Fruit fly (Drosophila melanogaster) whole organism, embryonic: ENCODE data around the gene eIF4E6.

Source experiments
- BEAF-32 ChIP-seq: fragments of 200-800 bp; sonication (Bioruptor generic); optimal IDR thresholded peaks from 3 replicates; lab custom pipeline; 2017; ENCODE audit warnings: missing biosample characterization, missing genetic modification characterization, mild to moderate bottlenecking, moderate library complexity, missing genetic modification reagents
- CG12391 ChIP-seq: fragments of 200-800 bp; sonication (Bioruptor generic); optimal IDR thresholded peaks from 3 replicates; lab custom pipeline; 2018; ENCODE audit warnings: missing biosample characterization, mild to moderate bottlenecking, missing genetic modification characterization, moderate library complexity
- CG12659 ChIP-seq: fragments of 200-800 bp; sonication (Bioruptor generic); optimal IDR thresholded peaks from 3 replicates; lab custom pipeline; 2017; ENCODE audit warnings: mild to moderate bottlenecking, missing biosample characterization, missing genetic modification reagents, missing genetic modification characterization
- CG13287 ChIP-seq: fragments of 200-800 bp; sonication (Bioruptor generic); IDR thresholded peaks from 2 replicates; pipeline ENCODE4 v1.3.6; 2022; ENCODE audit warnings: missing biosample characterization, missing genetic modification characterization; ENCODE audit not compliant: partially characterized antibody
- CG14441 ChIP-seq: fragments of 200-800 bp; sonication (Bioruptor generic); IDR thresholded peaks from 2 replicates; pipeline ENCODE4 v1.3.6; 2022; ENCODE audit warnings: missing biosample characterization, missing genetic modification characterization
- CG17385 ChIP-seq: fragments of 200-800 bp; sonication (Bioruptor generic); optimal IDR thresholded peaks from 3 replicates; lab custom pipeline; 2018; ENCODE audit warnings: missing biosample characterization, mild to moderate bottlenecking, missing genetic modification characterization
- CG2116 ChIP-seq: fragments of 200-800 bp; sonication (Bioruptor generic); optimal IDR thresholded peaks from 3 replicates; lab custom pipeline; 2018; ENCODE audit warnings: missing biosample characterization, mild to moderate bottlenecking, missing genetic modification characterization
- CG31224 ChIP-seq: fragments of 200-800 bp; sonication (Bioruptor generic); IDR thresholded peaks from 2 replicates; pipeline ENCODE4 v1.3.6; 2022; ENCODE audit warnings: missing biosample characterization, missing genetic modification characterization
- CG34224 ChIP-seq: fragments of 200-800 bp; sonication (Bioruptor generic); IDR thresholded peaks from 3 replicates; pipeline ENCODE4 v1.3.6; 2022; ENCODE audit warnings: missing biosample characterization, missing genetic modification characterization; ENCODE audit not compliant: partially characterized antibody
- CG34422 ChIP-seq: fragments of 200-800 bp; sonication (Bioruptor generic); IDR thresholded peaks from 3 replicates; pipeline ENCODE4 v1.3.6; 2022; ENCODE audit warnings: missing biosample characterization, missing genetic modification characterization
- CG6654 ChIP-seq: fragments of 200-800 bp; sonication (Bioruptor generic); optimal IDR thresholded peaks from 2 replicates; lab custom pipeline; 2017; ENCODE audit warnings: missing biosample characterization, mild to moderate bottlenecking, missing genetic modification characterization
- CG7839 ChIP-seq: fragments of 200-800 bp; sonication (Bioruptor generic); optimal IDR thresholded peaks from 3 replicates; lab custom pipeline; 2018; ENCODE audit warnings: missing biosample characterization, mild to moderate bottlenecking, missing genetic modification characterization, moderate library complexity
- CG7963 ChIP-seq: fragments of 200-800 bp; sonication (Bioruptor generic); IDR thresholded peaks from 3 replicates; pipeline ENCODE4 v1.3.6; 2022; ENCODE audit warnings: missing biosample characterization, missing genetic modification characterization; ENCODE audit not compliant: partially characterized antibody
- CG9609 ChIP-seq: fragments of 200-800 bp; sonication (Bioruptor generic); optimal IDR thresholded peaks from 3 replicates; lab custom pipeline; 2016; ENCODE audit warnings: missing biosample characterization, missing genetic modification characterization
- Chrac-16 ChIP-seq: fragments of 200-800 bp; sonication (Bioruptor generic); optimal IDR thresholded peaks from 3 replicates; lab custom pipeline; 2016; ENCODE audit warnings: missing biosample characterization, missing genetic modification characterization
- CrebB ChIP-seq: fragments of 200-800 bp; sonication (Bioruptor generic); optimal IDR thresholded peaks from 3 replicates; lab custom pipeline; 2018; ENCODE audit warnings: missing biosample characterization, mild to moderate bottlenecking, missing genetic modification characterization
- Deaf1 ChIP-seq: fragments of 200-800 bp; optimal IDR thresholded peaks from 3 replicates; lab custom pipeline; 2019; ENCODE audit warnings: missing biosample characterization, mild to moderate bottlenecking, missing genetic modification characterization, moderate library complexity
- Dll ChIP-seq: fragments of 200-800 bp; sonication (Bioruptor generic); IDR thresholded peaks from 4 replicates; pipeline ENCODE4 v1.3.6; 2022; ENCODE audit warnings: missing biosample characterization, missing genetic modification characterization; ENCODE audit not compliant: partially characterized antibody
- Dp ChIP-seq: fragments of 200-800 bp; sonication (Bioruptor generic); optimal IDR thresholded peaks from 2 replicates; lab custom pipeline; 2018; ENCODE audit warnings: missing biosample characterization, mild to moderate bottlenecking, missing genetic modification characterization, moderate library complexity
- Dref ChIP-seq: fragments of 200-800 bp; sonication (Bioruptor generic); IDR thresholded peaks from 2 replicates; pipeline ENCODE4 v1.3.6; 2022; ENCODE audit warnings: missing biosample characterization, missing genetic modification characterization
- E2f2 ChIP-seq: fragments of 200-800 bp; sonication (Bioruptor generic); IDR thresholded peaks from 2 replicates; pipeline ENCODE4 v1.3.6; 2022; ENCODE audit warnings: missing biosample characterization, missing genetic modification characterization
- ERR ChIP-seq: fragments of 200-800 bp; sonication (Bioruptor generic); optimal IDR thresholded peaks from 2 replicates; lab custom pipeline; 2016; ENCODE audit warnings: missing biosample characterization, missing genetic modification characterization
- Fer2 ChIP-seq: fragments of 200-800 bp; sonication (Bioruptor generic); optimal IDR thresholded peaks from 2 replicates; lab custom pipeline; 2018; ENCODE audit warnings: missing biosample characterization, mild to moderate bottlenecking, missing genetic modification characterization, moderate library complexity
- HHEX ChIP-seq: fragments of 200-800 bp; sonication (Bioruptor generic); optimal IDR thresholded peaks from 3 replicates; lab custom pipeline; 2017; ENCODE audit warnings: missing biosample characterization, mild to moderate bottlenecking, missing genetic modification characterization, missing genetic modification reagents
- MBD-R2 ChIP-seq: fragments of 200-800 bp; sonication (Bioruptor generic); IDR thresholded peaks from 2 replicates; pipeline ENCODE4 v1.3.6; 2022; ENCODE audit warnings: missing biosample characterization, missing genetic modification characterization
- Med ChIP-seq: fragments of 200-800 bp; sonication (Bioruptor generic); peaks from one replicate; lab custom pipeline; 2016; ENCODE audit warnings: missing biosample characterization, missing genetic modification characterization, mild to moderate bottlenecking, inconsistent platforms, moderate library complexity
- Pdp1 ChIP-seq, 2 experiments: fragments of 200-800 bp; sonication (Bioruptor generic); optimal IDR thresholded peaks; 3 replicates each; lab custom pipeline; 2016; ENCODE audit warnings: missing biosample characterization in 2 of 2, missing genetic modification characterization in 2 of 2, mild to moderate bottlenecking in 1 of 2, moderate library complexity in 1 of 2
- Scr ChIP-seq: fragments of 200-800 bp; sonication (Bioruptor generic); IDR thresholded peaks from 2 replicates; pipeline ENCODE4 v1.3.6; 2022; ENCODE audit warnings: missing biosample characterization, missing genetic modification characterization; ENCODE audit not compliant: partially characterized antibody
- Side ChIP-seq: fragments of 200-800 bp; sonication (Bioruptor generic); optimal IDR thresholded peaks from 2 replicates; lab custom pipeline; 2016; ENCODE audit warnings: missing biosample characterization, missing genetic modification characterization
- Sry-δ ChIP-seq: fragments of 200-800 bp; sonication (Bioruptor generic); optimal IDR thresholded peaks from 2 replicates; lab custom pipeline; 2016; ENCODE audit warnings: missing biosample characterization, missing genetic modification characterization
- Xrp1 ChIP-seq: fragments of 200-800 bp; sonication (Bioruptor generic); IDR thresholded peaks from 2 replicates; pipeline ENCODE4 v1.3.6; 2022; ENCODE audit warnings: missing biosample characterization, missing genetic modification characterization
- ab ChIP-seq: fragments of 200-800 bp; sonication (Bioruptor generic); optimal IDR thresholded peaks from 2 replicates; lab custom pipeline; 2016; ENCODE audit warnings: missing biosample characterization, missing genetic modification characterization
- ap ChIP-seq: fragments of 200-800 bp; sonication (Bioruptor generic); IDR thresholded peaks from 2 replicates; pipeline ENCODE4 v1.3.6; 2022; ENCODE audit warnings: missing biosample characterization, missing genetic modification characterization
- bbx ChIP-seq: fragments of 200-800 bp; sonication (Bioruptor generic); IDR thresholded peaks from 2 replicates; pipeline ENCODE4 v1.3.6; 2022; ENCODE audit warnings: missing biosample characterization, missing genetic modification characterization; ENCODE audit not compliant: partially characterized antibody
- caup ChIP-seq: fragments of 200-800 bp; sonication (Bioruptor generic); optimal IDR thresholded peaks from 3 replicates; lab custom pipeline; 2017; ENCODE audit warnings: missing biosample characterization, mild to moderate bottlenecking, missing genetic modification characterization, moderate library complexity; ENCODE audit not compliant: severe bottlenecking
- chn ChIP-seq: fragments of 200-800 bp; sonication (Bioruptor generic); optimal IDR thresholded peaks from 2 replicates; lab custom pipeline; 2016; ENCODE audit warnings: missing biosample characterization, missing genetic modification characterization
- dm ChIP-seq: fragments of 200-800 bp; sonication (Bioruptor generic); optimal IDR thresholded peaks from 3 replicates; lab custom pipeline; 2016; ENCODE audit warnings: missing biosample characterization, missing genetic modification characterization
- en ChIP-seq: fragments of 200-800 bp; sonication (Bioruptor generic); optimal IDR thresholded peaks from 2 replicates; lab custom pipeline; 2016; ENCODE audit warnings: missing biosample characterization, missing genetic modification characterization
- gce ChIP-seq: fragments of 200-800 bp; sonication (Bioruptor generic); IDR thresholded peaks from 3 replicates; pipeline ENCODE4 v1.3.6; 2022; ENCODE audit warnings: missing biosample characterization, missing genetic modification characterization
- stwl ChIP-seq: fragments of 200-800 bp; sonication (Bioruptor generic); optimal IDR thresholded peaks from 3 replicates; lab custom pipeline; 2018; ENCODE audit warnings: missing biosample characterization, mild to moderate bottlenecking, missing genetic modification characterization, moderate library complexity
- sug ChIP-seq: fragments of 200-800 bp; optimal IDR thresholded peaks from 2 replicates; lab custom pipeline; 2019; ENCODE audit warnings: missing biosample characterization, mild to moderate bottlenecking, missing genetic modification characterization, moderate library complexity
- tin ChIP-seq: fragments of 200-800 bp; sonication (Bioruptor generic); optimal IDR thresholded peaks from 3 replicates; lab custom pipeline; 2016; ENCODE audit warnings: missing biosample characterization, missing genetic modification characterization
- unc-4 ChIP-seq: fragments of 200-800 bp; sonication (Bioruptor generic); IDR thresholded peaks from 2 replicates; pipeline ENCODE4 v1.3.6; 2022; ENCODE audit warnings: missing biosample characterization, missing genetic modification characterization; ENCODE audit not compliant: partially characterized antibody
- usp ChIP-seq: fragments of >200 bp; optimal IDR thresholded peaks from 2 replicates; lab custom pipeline; 2017; ENCODE audit warnings: missing biosample characterization, missing genetic modification characterization
- z ChIP-seq: fragments of 200-800 bp; sonication (Bioruptor generic); IDR thresholded peaks from 3 replicates; pipeline ENCODE4 v1.3.6; 2022; ENCODE audit warnings: missing biosample characterization, missing genetic modification characterization
- zen2 ChIP-seq: fragments of 200-800 bp; sonication (Bioruptor generic); IDR thresholded peaks from 3 replicates; pipeline ENCODE4 v1.3.6; 2022; ENCODE audit warnings: missing biosample characterization, missing genetic modification characterization; ENCODE audit not compliant: partially characterized antibody
- zf30C ChIP-seq: fragments of 200-800 bp; sonication (Bioruptor generic); optimal IDR thresholded peaks from 3 replicates; lab custom pipeline; 2018; ENCODE audit warnings: missing biosample characterization, mild to moderate bottlenecking, missing genetic modification characterization

The eIF4E6 gene

DNA sequence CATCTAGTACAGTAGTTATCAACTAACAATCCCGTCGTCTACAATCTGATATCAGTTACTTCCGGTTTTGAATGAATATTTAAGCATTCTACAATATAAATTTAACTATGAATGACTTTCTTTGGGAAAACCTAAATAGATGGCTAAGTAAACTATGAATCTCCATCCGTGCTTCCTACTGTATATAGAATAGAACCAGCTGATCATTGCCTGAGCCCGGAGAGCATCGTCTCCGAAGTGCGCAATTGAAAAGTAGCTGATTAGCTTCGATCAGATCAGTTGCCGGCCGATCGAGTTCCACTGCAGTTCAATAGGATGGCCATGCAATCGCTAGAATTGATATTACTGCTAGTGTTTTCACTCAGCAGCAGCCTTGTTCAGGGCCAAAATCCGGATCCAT lies 23.8 kb upstream of the eIF4E6 start, which contains the start of gene CG11841:
CG11841 (plus strand) TSS at position 301 of the 400 bp plus-strand sequence.
- TF ChIP-seq chn (GFP tag; lab: Kevin White, UChicago) (no peak), Xrp1 (no peak), Pdp1 (GFP tag; optimal IDR thresholded peaks at IDR 0.05; lab: Kevin White, UChicago) (no peak), CG7963 (GFP tag; lab: Robert Waterston, UW) (no peak), Chrac-16 (GFP tag; lab: Kevin White, UChicago) (no peak), CG6654 (GFP tag; lab: Kevin White, UChicago) (no peak), unc-4 (GFP tag; lab: Robert Waterston, UW) (no peak), CG7839 (tag; lab: Kevin White, UChicago) (no peak), CG17385 (GFP tag; lab: Kevin White, UChicago) (no peak), HHEX (GFP tag; lab: Kevin White, UChicago) (no peak), ab (GFP tag; lab: Kevin White, UChicago) (no peak), CG31224 (GFP tag; lab: Robert Waterston, UW) (no peak), CG14441 (GFP tag; lab: Robert Waterston, UW) (no peak), en (GFP tag; lab: Kevin White, UChicago) (no peak), ERR (GFP tag; lab: Kevin White, UChicago) (no peak), ap (GFP tag; lab: Robert Waterston, UW) (no peak), usp (GFP tag; lab: Kevin White, UChicago) (no peak), Fer2 (tag; lab: Kevin White, UChicago) (no peak)

DNA sequence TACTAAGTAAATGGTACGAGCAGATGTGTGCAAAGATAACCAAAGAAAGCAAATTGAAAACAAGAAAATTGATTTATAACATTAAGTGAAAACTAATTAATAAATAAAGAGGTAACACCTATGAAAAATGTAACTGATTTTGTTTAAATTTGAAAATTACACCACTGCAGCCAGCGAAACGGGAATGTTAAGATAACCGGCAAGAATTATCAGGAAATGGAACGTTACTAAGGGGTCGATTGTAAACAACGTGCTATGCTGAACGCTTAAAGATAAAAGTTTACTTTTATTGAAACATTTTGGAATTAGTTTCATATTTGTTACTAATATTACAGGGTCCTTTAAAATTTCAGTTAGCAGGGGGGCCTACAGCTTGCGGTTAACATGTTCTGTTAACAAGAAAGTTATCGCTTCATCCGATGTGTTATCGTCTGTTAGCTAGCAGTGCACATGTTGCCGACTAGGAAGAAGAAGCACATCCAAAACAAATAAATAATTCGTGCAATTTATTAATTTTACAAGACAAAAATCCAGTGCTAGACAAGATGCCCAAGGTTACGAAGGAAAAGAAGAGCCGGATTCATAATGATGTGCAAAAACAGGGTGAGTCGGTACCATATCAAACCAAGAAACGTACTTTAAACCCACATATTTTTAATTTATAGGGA lies 22.2 kb upstream of the eIF4E6 start, which contains the start of gene CG11837:
CG11837 (plus strand) TSS at position 439 of the 668 bp plus-strand sequence.
- peak; percentile 48; the same call in 1 of the 2 replicates for TF ChIP-seq bbx (GFP tag; lab: Robert Waterston, UW)
- peak; percentile 16; the same call in 1 of the 2 replicates for TF ChIP-seq E2f2 (GFP tag; lab: Robert Waterston, UW)
- 0 out of 3 replicates have a peak, but pooled peaks have one; percentile 4 for TF ChIP-seq zen2 (GFP tag; lab: Robert Waterston, UW)
- TF ChIP-seq Dref (GFP tag; lab: Robert Waterston, UW), result peak; percentile 49
- TF ChIP-seq CG13287 (GFP tag; lab: Robert Waterston, UW), result peak; percentile 51; the same call in 1 of the 2 replicates
- TF ChIP-seq CG34422 (GFP tag; lab: Robert Waterston, UW), result peak; percentile 14; the same call in 1 of the 3 replicates
- TF ChIP-seq zf30C (GFP tag; lab: Kevin White, UChicago), result no peak
- peak; percentile 28 for TF ChIP-seq Med (GFP tag; lab: Kevin White, UChicago)
- peak; percentile 56; the same call in 1 of the 3 replicates for TF ChIP-seq CG34224
- no peak for TF ChIP-seq caup (GFP tag; lab: Kevin White, UChicago)
- peak; percentile 5 for TF ChIP-seq Dp (GFP tag; lab: Kevin White, UChicago)
- TF ChIP-seq gce (GFP tag; lab: Robert Waterston, UW), result no peak
- peak; percentile 42 for TF ChIP-seq Scr (GFP tag; lab: Robert Waterston, UW)
- no peak for TF ChIP-seq CG2116 (GFP tag; lab: Kevin White, UChicago)
- TF ChIP-seq CG17385 (GFP tag; lab: Kevin White, UChicago), result peak; percentile 93
- TF ChIP-seq Sry-δ (GFP tag; lab: Kevin White, UChicago), result peak; percentile 2
- no peak for TF ChIP-seq CG12391 (tag; lab: Kevin White, UChicago)
- TF ChIP-seq sug (tag; lab: Kevin White, UChicago), result no peak
- TF ChIP-seq dm (GFP tag; lab: Kevin White, UChicago), result peak; percentile 86
- TF ChIP-seq Side (GFP tag; lab: Kevin White, UChicago), result no peak
- TF ChIP-seq MBD-R2 (GFP tag; lab: Robert Waterston, UW), result peak; percentile 50; the same call in 1 of the 2 replicates
- peak; percentile 29 for TF ChIP-seq BEAF-32 (GFP tag; lab: Kevin White, UChicago)
- TF ChIP-seq CG9609 (GFP tag; lab: Kevin White, UChicago), result no peak
- no peak for TF ChIP-seq tin (GFP tag; lab: Kevin White, UChicago)
- TF ChIP-seq Dll, result peak; percentile 49; the same call in 1 of the 4 replicates
- no peak for TF ChIP-seq CrebB (tag; lab: Kevin White, UChicago)
- TF ChIP-seq z (GFP tag; lab: Robert Waterston, UW), result no peak
- TF ChIP-seq stwl (tag; lab: Kevin White, UChicago), result peak; percentile 4
- no peak for TF ChIP-seq Deaf1
- TF ChIP-seq CG12659, result no peak
